Fruit fly (Drosophila melanogaster): ENCODE results near the gene Kif19A.

DNA sequence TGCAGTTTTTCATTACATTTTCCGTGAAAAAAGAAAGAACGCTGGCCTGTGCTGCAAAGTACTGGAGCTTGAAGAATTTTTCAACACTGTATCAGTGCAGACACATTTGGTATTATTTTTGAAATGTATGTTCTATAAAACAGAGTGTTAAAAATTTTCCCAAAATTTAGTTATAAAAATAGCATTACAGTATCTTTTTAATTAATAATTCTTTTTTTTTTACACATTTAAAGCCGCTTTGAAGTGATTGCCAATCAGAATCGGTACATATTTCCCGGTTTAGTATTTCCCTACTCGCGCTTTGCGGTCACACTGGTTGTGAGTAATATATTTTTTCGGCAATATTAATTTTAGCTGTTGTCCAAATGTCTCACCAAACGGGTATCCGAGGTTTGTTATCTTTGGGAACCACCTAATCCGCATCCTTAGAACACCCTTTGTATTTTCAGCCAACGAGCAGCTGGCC is 4.1 kb upstream of the Kif19A start, which contains the start of the genes Abi and twf:
- TF ChIP-seq Snoo (tag; optimal IDR thresholded peaks at IDR 0.05) = no peak
- peak; percentile 31; the same call in 1 of the 3 replicates for TF ChIP-seq CG4496 (GFP tag; IDR thresholded peaks at IDR 0.05)
- TF ChIP-seq CG15710 (tag; optimal IDR thresholded peaks at IDR 0.05) = peak; percentile 47
- peak; percentile 35; the same call in 1 of the 2 replicates for TF ChIP-seq Ets98B (GFP tag; IDR thresholded peaks at IDR 0.05)
- TF ChIP-seq EcR (GFP tag; optimal IDR thresholded peaks at IDR 0.05) = no peak
- no peak for TF ChIP-seq Pif1B (GFP tag; optimal IDR thresholded peaks at IDR 0.05)
- peak; percentile 35 for TF ChIP-seq CG9948 (tag; optimal IDR thresholded peaks at IDR 0.05)
- TF ChIP-seq D1 (tag; optimal IDR thresholded peaks at IDR 0.05) = no peak
- no peak for TF ChIP-seq fd96Ca (GFP tag; IDR thresholded peaks at IDR 0.05)
- TF ChIP-seq Pif1A (GFP tag; optimal IDR thresholded peaks at IDR 0.05) = no peak
- TF ChIP-seq CG34367 (tag; optimal IDR thresholded peaks at IDR 0.05) = peak; percentile 29
- TF ChIP-seq CG17806 (tag; optimal IDR thresholded peaks at IDR 0.05) = peak; percentile 44
- no peak for TF ChIP-seq CG14655 (GFP tag; optimal IDR thresholded peaks at IDR 0.05)
- TF ChIP-seq CG12605 (GFP tag; IDR thresholded peaks at IDR 0.05) = no peak
